Fruit fly (Drosophila melanogaster) whole organism, embryonic: ENCODE data around the gene CG7974.

Source experiments
- CG10431 ChIP-seq: fragments of 200-800 bp; sonication (Bioruptor generic); optimal IDR thresholded peaks from 3 replicates; lab custom pipeline; 2018; ENCODE audit warnings: missing biosample characterization, mild to moderate bottlenecking, missing genetic modification characterization
- CG11085 ChIP-seq: fragments of 200-800 bp; sonication (Bioruptor generic); IDR thresholded peaks from 2 replicates; pipeline ENCODE4 v1.3.6; 2022; ENCODE audit warnings: missing biosample characterization, missing genetic modification characterization
- CG1233 ChIP-seq: fragments of 200-800 bp; sonication (Bioruptor generic); optimal IDR thresholded peaks from 4 replicates; lab custom pipeline; 2018; ENCODE audit warnings: missing biosample characterization, mild to moderate bottlenecking, missing genetic modification characterization
- CG12659 ChIP-seq: fragments of 200-800 bp; sonication (Bioruptor generic); optimal IDR thresholded peaks from 3 replicates; lab custom pipeline; 2017; ENCODE audit warnings: mild to moderate bottlenecking, missing biosample characterization, missing genetic modification reagents, missing genetic modification characterization
- CG12942 ChIP-seq: fragments of 200-800 bp; sonication (Bioruptor generic); optimal IDR thresholded peaks from 3 replicates; lab custom pipeline; 2016; ENCODE audit warnings: missing biosample characterization, missing genetic modification characterization
- CG14441 ChIP-seq: fragments of 200-800 bp; sonication (Bioruptor generic); IDR thresholded peaks from 2 replicates; pipeline ENCODE4 v1.3.6; 2022; ENCODE audit warnings: missing biosample characterization, missing genetic modification characterization
- CG14965 ChIP-seq: fragments of 200-800 bp; sonication (Bioruptor generic); optimal IDR thresholded peaks from 2 replicates; lab custom pipeline; 2016; ENCODE audit warnings: missing biosample characterization, missing genetic modification characterization, borderline replicate concordance
- CG2199 ChIP-seq: fragments of 200-800 bp; sonication (Bioruptor generic); IDR thresholded peaks from 3 replicates; pipeline ENCODE4 v1.3.6; 2022; ENCODE audit warnings: missing biosample characterization, missing genetic modification characterization
- CG31365 ChIP-seq: fragments of 200-800 bp; sonication (Bioruptor generic); optimal IDR thresholded peaks from 2 replicates; lab custom pipeline; 2018; ENCODE audit warnings: missing biosample characterization, mild to moderate bottlenecking, missing genetic modification characterization
- CG31441 ChIP-seq: fragments of 200-800 bp; sonication (Bioruptor generic); IDR thresholded peaks from 2 replicates; pipeline ENCODE4 v1.3.6; 2022; ENCODE audit warnings: missing biosample characterization, missing genetic modification characterization
- CG32772 ChIP-seq: fragments of 200-800 bp; sonication (Bioruptor generic); IDR thresholded peaks from 2 replicates; pipeline ENCODE4 v1.3.6; 2022; ENCODE audit warnings: missing biosample characterization, missing genetic modification characterization
- CG42726 ChIP-seq: fragments of 200-800 bp; sonication (Bioruptor generic); IDR thresholded peaks from 2 replicates; pipeline ENCODE4 v1.3.6; 2022; ENCODE audit warnings: missing biosample characterization, missing genetic modification characterization; ENCODE audit not compliant: partially characterized antibody
- CG4360 ChIP-seq: fragments of 200-800 bp; sonication (Bioruptor generic); IDR thresholded peaks from 2 replicates; pipeline ENCODE4 v1.3.6; 2022; ENCODE audit warnings: missing biosample characterization, missing genetic modification characterization
- CG4424 ChIP-seq: fragments of 200-800 bp; sonication (Bioruptor generic); optimal IDR thresholded peaks from 3 replicates; lab custom pipeline; 2016; ENCODE audit warnings: missing biosample characterization, missing genetic modification characterization
- CG4707 ChIP-seq: fragments of 200-800 bp; sonication (Bioruptor generic); optimal IDR thresholded peaks from 2 replicates; lab custom pipeline; 2018; ENCODE audit warnings: missing biosample characterization, mild to moderate bottlenecking, missing genetic modification characterization, moderate library complexity
- CG5245 ChIP-seq: fragments of 200-800 bp; sonication (Bioruptor generic); optimal IDR thresholded peaks from 3 replicates; lab custom pipeline; 2016; ENCODE audit warnings: missing biosample characterization, missing genetic modification characterization
- CG7271 ChIP-seq: fragments of 200-800 bp; sonication (Bioruptor generic); optimal IDR thresholded peaks from 2 replicates; lab custom pipeline; 2018; ENCODE audit warnings: missing biosample characterization, mild to moderate bottlenecking, missing genetic modification characterization, moderate library complexity
- CG7963 ChIP-seq: fragments of 200-800 bp; sonication (Bioruptor generic); IDR thresholded peaks from 3 replicates; pipeline ENCODE4 v1.3.6; 2022; ENCODE audit warnings: missing biosample characterization, missing genetic modification characterization; ENCODE audit not compliant: partially characterized antibody
- CG9727 ChIP-seq: fragments of 200-800 bp; sonication (Bioruptor generic); optimal IDR thresholded peaks from 3 replicates; lab custom pipeline; 2017; ENCODE audit warnings: missing biosample characterization, mild to moderate bottlenecking, missing genetic modification characterization
- CG9797 ChIP-seq: fragments of 200-800 bp; sonication (Bioruptor generic); optimal IDR thresholded peaks from 3 replicates; lab custom pipeline; 2018; ENCODE audit warnings: missing biosample characterization, mild to moderate bottlenecking, missing genetic modification characterization
- CG9817 ChIP-seq: fragments of 200-800 bp; sonication (Bioruptor generic); optimal IDR thresholded peaks from 2 replicates; lab custom pipeline; 2018; ENCODE audit warnings: missing biosample characterization, mild to moderate bottlenecking, missing genetic modification characterization, moderate library complexity
- CHES-1-like ChIP-seq: fragments of 200-800 bp; sonication (Bioruptor generic); optimal IDR thresholded peaks from 2 replicates; lab custom pipeline; 2016; ENCODE audit warnings: missing biosample characterization, missing genetic modification characterization
- Dip3 ChIP-seq: fragments of 200-800 bp; sonication (Bioruptor generic); optimal IDR thresholded peaks from 3 replicates; lab custom pipeline; 2016; ENCODE audit warnings: missing biosample characterization, missing genetic modification characterization
- HmgD ChIP-seq: fragments of 200-800 bp; sonication (Bioruptor generic); optimal IDR thresholded peaks from 3 replicates; lab custom pipeline; 2016; ENCODE audit warnings: missing biosample characterization, missing genetic modification characterization
- Hr51 ChIP-seq, 2 experiments: fragments of 200-800 bp; sonication (Bioruptor generic); optimal IDR thresholded peaks; 2 replicates in 1 of 2; 3 replicates in 1 of 2; lab custom pipeline; 2016 to 2018; ENCODE audit warnings: missing biosample characterization in 2 of 2, missing genetic modification characterization in 2 of 2, mild to moderate bottlenecking in 1 of 2, moderate library complexity in 1 of 2
- Lpt ChIP-seq: fragments of >200 bp; optimal IDR thresholded peaks from 2 replicates; lab custom pipeline; 2018; ENCODE audit warnings: missing biosample characterization, missing genetic modification characterization
- Neu2 ChIP-seq: fragments of 200-800 bp; sonication (Bioruptor generic); optimal IDR thresholded peaks from 3 replicates; lab custom pipeline; 2016; ENCODE audit warnings: missing biosample characterization, missing genetic modification characterization, borderline replicate concordance
- Sox100B ChIP-seq: fragments of 200-800 bp; sonication (Bioruptor generic); optimal IDR thresholded peaks from 3 replicates; lab custom pipeline; 2018; ENCODE audit warnings: missing biosample characterization, mild to moderate bottlenecking, missing genetic modification characterization
- aop ChIP-seq: fragments of 200-800 bp; sonication (Bioruptor generic); IDR thresholded peaks from 2 replicates; pipeline ENCODE4 v1.3.6; 2022; ENCODE audit warnings: missing biosample characterization, missing genetic modification characterization
- br ChIP-seq: fragments of >200 bp; optimal IDR thresholded peaks from 2 replicates; lab custom pipeline; 2017
- cad ChIP-seq: fragments of >200 bp; optimal IDR thresholded peaks from 2 replicates; lab custom pipeline; 2017; ENCODE audit warnings: missing biosample characterization, missing genetic modification characterization
- caup ChIP-seq: fragments of 200-800 bp; sonication (Bioruptor generic); optimal IDR thresholded peaks from 3 replicates; lab custom pipeline; 2017; ENCODE audit warnings: missing biosample characterization, mild to moderate bottlenecking, missing genetic modification characterization, moderate library complexity; ENCODE audit not compliant: severe bottlenecking
- chinmo ChIP-seq: fragments of 200-800 bp; sonication (Bioruptor generic); IDR thresholded peaks from 4 replicates; pipeline ENCODE4 v1.3.6; 2022; ENCODE audit warnings: missing biosample characterization, missing genetic modification characterization; ENCODE audit not compliant: partially characterized antibody
- dmrt99B ChIP-seq: fragments of 200-800 bp; sonication (Bioruptor generic); optimal IDR thresholded peaks from 2 replicates; lab custom pipeline; 2018; ENCODE audit warnings: missing biosample characterization, mild to moderate bottlenecking, missing genetic modification characterization, moderate library complexity
- eve ChIP-seq, 2 experiments: fragments of >200 bp; optimal IDR thresholded peaks; 2 replicates each; lab custom pipeline; 2017; ENCODE audit warnings: missing biosample characterization in 2 of 2, missing genetic modification characterization in 2 of 2
- exex ChIP-seq: fragments of 200-800 bp; sonication (Bioruptor generic); optimal IDR thresholded peaks from 4 replicates; lab custom pipeline; 2018; ENCODE audit warnings: missing biosample characterization, mild to moderate bottlenecking, missing genetic modification characterization, moderate library complexity
- eyg ChIP-seq: fragments of 200-800 bp; sonication (Bioruptor generic); optimal IDR thresholded peaks from 3 replicates; lab custom pipeline; 2016; ENCODE audit warnings: missing biosample characterization, missing genetic modification characterization
- gem ChIP-seq: fragments of 200-800 bp; sonication (Bioruptor generic); optimal IDR thresholded peaks from 2 replicates; lab custom pipeline; 2019; ENCODE audit warnings: missing biosample characterization, mild to moderate bottlenecking, missing genetic modification characterization, moderate library complexity
- insv ChIP-seq, 2 experiments: fragments of 200-800 bp; sonication (Bioruptor generic); optimal IDR thresholded peaks; 3 replicates each; lab custom pipeline; 2016 to 2018; ENCODE audit warnings: missing biosample characterization in 2 of 2, missing genetic modification characterization in 2 of 2
- pan ChIP-seq, 4 experiments: fragments of >200 bp in 3 of 4; fragments of 200-800 bp in 1 of 4; sonication (Bioruptor generic) in 1 of 4; optimal IDR thresholded peaks in 3 of 4; IDR thresholded peaks in 1 of 4; 2 replicates each; pipeline versions ENCODE4 v1.3.6 to Lab custom; 2017 to 2022; ENCODE audit warnings: missing biosample characterization in 2 of 4, missing genetic modification characterization in 2 of 4, mixed read lengths in 1 of 4
- peb ChIP-seq: fragments of 200-800 bp; sonication (Bioruptor generic); IDR thresholded peaks from 2 replicates; pipeline ENCODE4 v1.3.6; 2022; ENCODE audit warnings: missing biosample characterization, missing genetic modification characterization
- ranshi ChIP-seq: fragments of 200-800 bp; sonication (Bioruptor generic); IDR thresholded peaks from 2 replicates; pipeline ENCODE4 v1.3.6; 2022; ENCODE audit warnings: missing biosample characterization, missing genetic modification characterization
- row ChIP-seq: fragments of 200-800 bp; sonication (Bioruptor generic); IDR thresholded peaks from 3 replicates; pipeline ENCODE4 v1.3.6; 2022; ENCODE audit warnings: missing biosample characterization, missing genetic modification characterization
- sisA ChIP-seq: fragments of 200-800 bp; sonication (Bioruptor generic); IDR thresholded peaks from 2 replicates; pipeline ENCODE4 v1.3.6; 2022; ENCODE audit warnings: missing biosample characterization, missing genetic modification characterization
- slbo ChIP-seq: fragments of 200-800 bp; sonication (Bioruptor generic); IDR thresholded peaks from 2 replicates; pipeline ENCODE4 v1.3.6; 2022; ENCODE audit warnings: missing biosample characterization, missing genetic modification characterization
- sr ChIP-seq: fragments of 200-800 bp; sonication (Bioruptor generic); IDR thresholded peaks from 3 replicates; pipeline ENCODE4 v1.3.6; 2022; ENCODE audit warnings: missing biosample characterization, missing genetic modification characterization
- tin ChIP-seq: fragments of 200-800 bp; sonication (Bioruptor generic); optimal IDR thresholded peaks from 3 replicates; lab custom pipeline; 2016; ENCODE audit warnings: missing biosample characterization, missing genetic modification characterization
- toy ChIP-seq: fragments of 200-800 bp; sonication (Bioruptor generic); IDR thresholded peaks from 2 replicates; pipeline ENCODE4 v1.3.6; 2022; ENCODE audit warnings: missing biosample characterization, missing genetic modification characterization
- trh ChIP-seq: fragments of 200-800 bp; sonication (Bioruptor generic); optimal IDR thresholded peaks from 2 replicates; lab custom pipeline; 2016; ENCODE audit warnings: missing biosample characterization, missing genetic modification characterization
- yki ChIP-seq: fragments of >200 bp; optimal IDR thresholded peaks from 3 replicates; lab custom pipeline; 2018

CG7974 gene

dm6 chr3L:1639185-1639812, 25.6 kb upstream of the CG7974 start, which contains the start of the genes Mettl2 and Bgb (continued):
- TF ChIP-seq CG4424 (GFP tag; lab: Kevin White, UChicago) (peak; percentile 84), CHES-1-like (GFP tag; lab: Kevin White, UChicago) (peak; percentile 80), row (GFP tag; lab: Robert Waterston, UW) (peak; percentile 95), peb (GFP tag; lab: Robert Waterston, UW) (peak; percentile 38; the same call in 1 of the 2 replicates), CG7271 (no peak), CG11085 (GFP tag; lab: Robert Waterston, UW) (peak; percentile 45; the same call in 1 of the 2 replicates), CG32772 (GFP tag; lab: Robert Waterston, UW) (peak; percentile 86), CG4360 (peak; percentile 76), insv (GFP tag; optimal IDR thresholded peaks at IDR 0.05; lab: Kevin White, UChicago) (no peak), ranshi (peak; percentile 85; the same call in 1 of the 2 replicates), CG2199 (no peak), CG9727 (GFP tag; lab: Kevin White, UChicago) (peak; percentile 72), Neu2 (peak; percentile 43), Sox100B (GFP tag; lab: Kevin White, UChicago) (no peak), chinmo (GFP tag; lab: Robert Waterston, UW) (no peak), CG12942 (GFP tag; lab: Kevin White, UChicago) (peak; percentile 61), aop (GFP tag; lab: Robert Waterston, UW) (no peak), CG9797 (GFP tag; lab: Kevin White, UChicago) (peak; percentile 76), CG1233 (peak; percentile 71), pan (optimal IDR thresholded peaks at IDR 0.05; lab: Kevin White, UChicago) (no peak), pan (GFP tag; optimal IDR thresholded peaks at IDR 0.05 in 1 of 2, IDR thresholded peaks at IDR 0.05 in 1 of 2) (peak in 1 of 2 experiments; percentile 79), Lpt (no peak), br (lab: Kevin White, UChicago) (no peak), toy (GFP tag; lab: Robert Waterston, UW) (peak; percentile 51; the same call in 1 of the 2 replicates), sr (GFP tag; lab: Robert Waterston, UW) (no peak), CG4707 (GFP tag; lab: Kevin White, UChicago) (no peak), dmrt99B (tag; lab: Kevin White, UChicago) (no peak), CG42726 (GFP tag; lab: Robert Waterston, UW) (no peak), caup (GFP tag; lab: Kevin White, UChicago) (peak; percentile 53), yki (lab: Kevin White, UChicago) (no peak), CG7963 (GFP tag; lab: Robert Waterston, UW) (peak; percentile 40; the same call in 2 of the 3 replicates), CG14441 (GFP tag; lab: Robert Waterston, UW) (peak; percentile 81), cad (GFP tag; lab: Kevin White, UChicago) (no peak), CG31365 (tag; lab: Kevin White, UChicago) (no peak), Hr51 (GFP tag; optimal IDR thresholded peaks at IDR 0.05; lab: Kevin White, UChicago) (peak; percentile 60 to 68), sisA (peak; percentile 93), CG12659 (GFP tag; lab: Kevin White, UChicago) (peak; percentile 78), slbo (peak; percentile 89), exex (tag; lab: Kevin White, UChicago) (no peak), CG5245 (GFP tag; lab: Kevin White, UChicago) (peak; percentile 65), HmgD (GFP tag; lab: Kevin White, UChicago) (peak; percentile 53), CG31441 (GFP tag; lab: Robert Waterston, UW) (peak; percentile 74), eyg (GFP tag; lab: Kevin White, UChicago) (peak; percentile 73), Dip3 (GFP tag; lab: Kevin White, UChicago) (peak; percentile 80), tin (peak; percentile 86), CG9817 (tag; lab: Kevin White, UChicago) (peak; percentile 87), CG10431 (GFP tag; lab: Kevin White, UChicago) (no peak), CG14965 (GFP tag; lab: Kevin White, UChicago) (no peak), eve (GFP tag; optimal IDR thresholded peaks at IDR 0.05; lab: Kevin White, UChicago) (no peak), trh (no peak), gem (tag; lab: Kevin White, UChicago) (peak; percentile 87)
